Fruit fly (Drosophila melanogaster): ENCODE results near the gene CG16820.

CG16820 gene

dm6 chr2L:13245855-13246645 lies at the start of gene CG16820:
TSS of gene CG16820 (plus strand) at chr2L:13246232.
- no peak for TF ChIP-seq zen (tag; optimal IDR thresholded peaks at IDR 0.05)
- TF ChIP-seq CG15514 (GFP tag; optimal IDR thresholded peaks at IDR 0.05), result peak; percentile 96
- no peak for TF ChIP-seq CG8765 (GFP tag; IDR thresholded peaks at IDR 0.05)
- no peak for TF ChIP-seq emc (GFP tag; optimal IDR thresholded peaks at IDR 0.05)
- no peak for TF ChIP-seq CG12236 (GFP tag; optimal IDR thresholded peaks at IDR 0.05)
- TF ChIP-seq Deaf1 (tag; optimal IDR thresholded peaks at IDR 0.05), result peak; percentile 93
- peak; percentile 56; the same call in 1 of the 4 replicates for TF ChIP-seq chinmo (GFP tag; IDR thresholded peaks at IDR 0.05; ENCODE audit: partially characterized antibody)
- TF ChIP-seq ind (GFP tag; optimal IDR thresholded peaks at IDR 0.05), result no peak
- peak; percentile 54 for TF ChIP-seq CG6654 (GFP tag; optimal IDR thresholded peaks at IDR 0.05)
- TF ChIP-seq CG4617 (GFP tag; optimal IDR thresholded peaks at IDR 0.05; ENCODE audit: borderline replicate concordance), result no peak
- TF ChIP-seq en (GFP tag; optimal IDR thresholded peaks at IDR 0.05), result no peak
- no peak for TF ChIP-seq chn (GFP tag; optimal IDR thresholded peaks at IDR 0.05)

DNA sequence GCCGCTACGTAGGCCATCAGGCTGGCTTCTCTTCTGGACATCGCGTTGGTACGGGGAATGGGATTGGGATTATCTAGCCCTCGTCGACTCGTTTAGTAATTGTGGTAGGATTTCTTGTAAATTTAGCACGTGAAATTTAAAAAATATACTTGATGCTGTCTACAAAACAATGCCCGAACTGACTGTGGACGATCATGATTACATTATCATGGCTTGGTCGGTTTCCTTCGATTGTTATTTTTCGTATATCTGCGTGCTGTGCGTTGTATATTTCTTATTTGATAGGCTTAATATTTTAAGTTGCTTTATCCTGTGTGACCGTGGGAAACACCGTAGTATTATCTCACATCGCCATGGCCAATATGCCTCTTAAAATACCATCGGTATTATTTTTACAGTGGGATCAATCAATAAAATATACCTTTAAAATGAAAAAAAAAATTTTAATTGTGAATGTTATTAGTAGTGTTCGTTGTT lies 43.0 kb upstream of the CG16820 start, which contains the start of gene CG16972:
Gene CG16972, minus strand, starts transcription at position 336 of the 477 bp plus-strand sequence.
- no peak for TF ChIP-seq CG13624 (GFP tag; optimal IDR thresholded peaks at IDR 0.05)
- TF ChIP-seq danr (GFP tag; IDR thresholded peaks at IDR 0.05), result no peak
- TF ChIP-seq CG12769 (tag; optimal IDR thresholded peaks at IDR 0.05), result no peak
- TF ChIP-seq tup (GFP tag; optimal IDR thresholded peaks at IDR 0.05), result no peak
- TF ChIP-seq CG4404 (GFP tag; IDR thresholded peaks at IDR 0.05), result no peak
- TF ChIP-seq Dfd (GFP tag; optimal IDR thresholded peaks at IDR 0.05), result no peak
- no peak for TF ChIP-seq B-H1 (GFP tag; IDR thresholded peaks at IDR 0.05)
- no peak for TF ChIP-seq gsb (GFP tag; IDR thresholded peaks at IDR 0.05)
- no peak for TF ChIP-seq slou (GFP tag; optimal IDR thresholded peaks at IDR 0.05)
- TF ChIP-seq CG18764 (GFP tag; optimal IDR thresholded peaks at IDR 0.05), result no peak
- no peak for TF ChIP-seq Sry-β (GFP tag; optimal IDR thresholded peaks at IDR 0.05)
- peak; percentile 64 for TF ChIP-seq MESR4 (GFP tag; optimal IDR thresholded peaks at IDR 0.05)
- TF ChIP-seq ara (GFP tag; IDR thresholded peaks at IDR 0.05), result 0 out of 2 replicates have a peak, but pooled peaks have one; percentile 1
- no peak for TF ChIP-seq ERR (GFP tag; optimal IDR thresholded peaks at IDR 0.05)
- peak; percentile 43 for TF ChIP-seq trem (tag; optimal IDR thresholded peaks at IDR 0.05)
- TF ChIP-seq sc (optimal IDR thresholded peaks at IDR 0.05), result no peak
- no peak for TF ChIP-seq sc (GFP tag; optimal IDR thresholded peaks at IDR 0.05)
- no peak for TF ChIP-seq CG1529 (GFP tag; optimal IDR thresholded peaks at IDR 0.05)
- peak; percentile 89 for TF ChIP-seq CG4707 (GFP tag; optimal IDR thresholded peaks at IDR 0.05)
- no peak for TF ChIP-seq Tbp (GFP tag; optimal IDR thresholded peaks at IDR 0.05)
- peak; percentile 40; the same call in 1 of the 3 replicates for TF ChIP-seq dysf (GFP tag; IDR thresholded peaks at IDR 0.05)
- TF ChIP-seq CG4424 (GFP tag; optimal IDR thresholded peaks at IDR 0.05), result no peak
- no peak for TF ChIP-seq CG42726 (GFP tag; IDR thresholded peaks at IDR 0.05; ENCODE audit: partially characterized antibody)
- no peak for TF ChIP-seq dan (GFP tag; IDR thresholded peaks at IDR 0.05)
- TF ChIP-seq CG6813 (GFP tag; optimal IDR thresholded peaks at IDR 0.05), result no peak
- TF ChIP-seq amos (GFP tag; IDR thresholded peaks at IDR 0.05; ENCODE audit: partially characterized antibody), result 0 out of 2 replicates have a peak, but pooled peaks have one; percentile 9
- no peak for TF ChIP-seq Gug (GFP tag; IDR thresholded peaks at IDR 0.05)
- peak; percentile 30 for TF ChIP-seq Elba2 (GFP tag; optimal IDR thresholded peaks at IDR 0.05)
- no peak for TF ChIP-seq cwo (GFP tag; optimal IDR thresholded peaks at IDR 0.05)
- TF ChIP-seq CG4617 (GFP tag; optimal IDR thresholded peaks at IDR 0.05; ENCODE audit: borderline replicate concordance), result peak; percentile 71
- TF ChIP-seq CG9727 (GFP tag; optimal IDR thresholded peaks at IDR 0.05), result no peak
- 0 out of 2 replicates have a peak, but pooled peaks have one; percentile 9 for TF ChIP-seq Awh (GFP tag; IDR thresholded peaks at IDR 0.05)
- TF ChIP-seq CG12299 (tag; optimal IDR thresholded peaks at IDR 0.05), result peak; percentile 40
- no peak for TF ChIP-seq CG16813 (GFP tag; IDR thresholded peaks at IDR 0.05; ENCODE audit: partially characterized antibody)
- no peak for TF ChIP-seq CG12391 (tag; optimal IDR thresholded peaks at IDR 0.05)
- TF ChIP-seq tin (GFP tag; optimal IDR thresholded peaks at IDR 0.05), result no peak
- TF ChIP-seq CG30431 (GFP tag; optimal IDR thresholded peaks at IDR 0.05), result no peak

Data from whole organism, embryonic.